Worm (Caenorhabditis elegans) whole organism, midembryonic: ENCODE results near the gene tsp-10.

Experiments used
- T22C8.4 ChIP-seq: fragments of 200-800 bp; sonication (Bioruptor generic); IDR thresholded peaks from 2 replicates; pipeline ENCODE4 v1.3.6; 2022; ENCODE audit warnings: missing genetic modification characterization, missing compliant biosample characterization
- cog-1 ChIP-seq: sonication (generic microtip); optimal IDR thresholded peaks from 2 replicates; lab custom pipeline; 2016; ENCODE audit warnings: missing genetic modification characterization, missing compliant biosample characterization
- flt-1 ChIP-seq: fragments of 200-800 bp; sonication (Bioruptor generic); IDR thresholded peaks from 2 replicates; pipeline ENCODE4 v1.3.6; 2022; ENCODE audit warnings: missing genetic modification characterization, missing compliant biosample characterization
- klf-2 ChIP-seq: fragments of 200-800 bp; sonication (Bioruptor generic); conservative IDR thresholded peaks from 2 replicates; pipeline ENCODE4 v1.3.6; 2022; ENCODE audit warnings: missing genetic modification reagents, missing genetic modification characterization, missing compliant biosample characterization
- med-1 ChIP-seq: sonication (generic microtip); optimal IDR thresholded peaks from 2 replicates; lab custom pipeline; 2017; ENCODE audit warnings: missing genetic modification characterization, mild to moderate bottlenecking, missing compliant biosample characterization, antibody characterized with exemption, missing genetic modification reagents; ENCODE audit not compliant: insufficient read depth
- ref-1 ChIP-seq: fragments of 200-800 bp; sonication (Bioruptor generic); conservative IDR thresholded peaks from 2 replicates; pipeline ENCODE4 v1.3.6; 2022; ENCODE audit warnings: missing genetic modification reagents, missing genetic modification characterization, missing compliant biosample characterization
- tab-1 ChIP-seq: fragments of 200-800 bp; sonication (Bioruptor generic); IDR thresholded peaks from 2 replicates; pipeline ENCODE4 v1.3.6; 2022; ENCODE audit warnings: missing genetic modification characterization, missing compliant biosample characterization
- ztf-23 ChIP-seq: fragments of 200-800 bp; sonication (Bioruptor generic); IDR thresholded peaks from 2 replicates; pipeline ENCODE4 v1.3.6; 2022; ENCODE audit warnings: missing genetic modification reagents, missing genetic modification characterization, missing compliant biosample characterization
- ztf-29 ChIP-seq: fragments of 200-800 bp; sonication (Bioruptor generic); IDR thresholded peaks from 2 replicates; pipeline ENCODE4 v1.3.6; 2022; ENCODE audit warnings: missing genetic modification reagents, missing genetic modification characterization, missing compliant biosample characterization

Gene tsp-10

DNA sequence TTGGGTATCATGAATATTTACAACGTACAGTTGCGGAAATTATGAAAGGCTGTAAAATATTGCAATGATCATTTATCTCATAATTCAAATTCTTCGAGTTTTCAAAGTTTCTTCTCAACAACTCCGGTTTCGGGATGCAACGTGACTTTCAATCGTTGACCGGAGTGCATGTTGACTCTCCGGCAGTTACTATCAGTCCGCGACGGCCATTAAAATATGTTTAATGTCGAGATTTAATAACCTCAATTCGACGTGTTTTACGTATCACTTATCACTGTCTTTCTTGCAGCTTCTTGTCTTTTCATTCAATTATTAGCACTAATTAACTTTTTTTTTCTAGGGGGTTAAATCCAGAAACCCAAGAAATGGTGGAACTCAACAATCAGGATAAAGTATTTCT, at the start of gene tsp-10:
tsp-10 (plus strand) TSS at position 366 of the 400 bp plus-strand sequence.
- TF ChIP-seq ref-1 (GFP tag; lab: Robert Waterston, UW), result no peak
- TF ChIP-seq cog-1 (tag; lab: Kevin White, UChicago), result no peak
- TF ChIP-seq klf-2, result no peak
- no peak for TF ChIP-seq flt-1 (GFP tag; lab: Robert Waterston, UW)
- TF ChIP-seq ztf-23 (GFP tag; lab: Robert Waterston, UW), result no peak
- no peak for TF ChIP-seq med-1 (GFP tag; lab: Kevin White, UChicago)
- no peak for TF ChIP-seq T22C8.4 (GFP tag; lab: Robert Waterston, UW)
- TF ChIP-seq tab-1, result no peak
- no peak for TF ChIP-seq ztf-29 (GFP tag; lab: Robert Waterston, UW)

DNA sequence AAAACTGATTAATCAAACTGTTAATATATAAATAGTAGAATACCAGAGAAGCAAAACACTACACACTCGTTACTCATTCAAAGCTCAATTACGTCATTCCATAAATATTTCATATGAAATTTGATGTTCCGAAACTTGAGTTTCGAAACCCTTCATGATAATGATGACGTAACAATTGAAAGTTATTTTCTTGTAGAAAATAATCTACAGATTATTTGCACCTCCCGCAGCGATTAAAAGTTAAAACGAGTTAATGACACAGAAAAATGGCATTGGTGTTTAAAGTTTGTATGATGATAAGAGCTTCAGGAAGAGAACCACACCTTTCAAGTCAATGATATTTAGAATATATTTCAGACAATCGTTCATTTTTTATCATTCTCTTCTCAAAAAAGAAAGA, 44.5 kb upstream of the tsp-10 start, which contains the start of gene H43E16.1:
H43E16.1 (plus strand) TSS at position 375 of the 400 bp plus-strand sequence.
- no peak for TF ChIP-seq ref-1 (GFP tag; lab: Robert Waterston, UW)
- no peak for TF ChIP-seq cog-1 (tag; lab: Kevin White, UChicago)
- no peak for TF ChIP-seq T22C8.4 (GFP tag; lab: Robert Waterston, UW)
- no peak for TF ChIP-seq tab-1
- no peak for TF ChIP-seq ztf-29 (GFP tag; lab: Robert Waterston, UW)
- TF ChIP-seq ztf-23 (GFP tag; lab: Robert Waterston, UW), result no peak
- TF ChIP-seq flt-1 (GFP tag; lab: Robert Waterston, UW), result no peak
- no peak for TF ChIP-seq med-1 (GFP tag; lab: Kevin White, UChicago)
- TF ChIP-seq klf-2, result no peak

DNA sequence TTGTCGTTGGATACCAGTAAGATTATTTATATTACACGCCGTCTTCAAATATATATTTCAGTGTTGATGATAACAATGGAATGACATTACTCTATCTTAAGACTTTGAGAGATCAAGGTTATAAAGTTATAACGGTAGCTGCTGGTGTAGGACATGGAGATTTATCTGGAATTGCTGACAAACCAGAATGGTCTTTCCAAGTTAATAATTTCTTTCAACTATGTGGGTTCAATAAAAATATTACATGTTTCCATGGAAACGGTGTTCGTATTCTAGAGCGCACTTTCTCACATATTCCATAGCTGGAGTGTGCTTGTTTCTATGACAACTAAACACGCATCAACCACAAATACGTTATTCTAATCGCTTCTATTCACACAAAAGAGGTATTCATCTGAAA, 38.7 kb upstream of the tsp-10 start, which contains the start of gene ift-74:
ift-74 (plus strand) TSS at position 301 of the 400 bp plus-strand sequence.
- no peak for TF ChIP-seq ztf-29 (GFP tag; lab: Robert Waterston, UW)
- TF ChIP-seq ref-1 (GFP tag; lab: Robert Waterston, UW), result no peak
- no peak for TF ChIP-seq T22C8.4 (GFP tag; lab: Robert Waterston, UW)
- no peak for TF ChIP-seq ztf-23 (GFP tag; lab: Robert Waterston, UW)
- TF ChIP-seq cog-1 (tag; lab: Kevin White, UChicago), result no peak
- no peak for TF ChIP-seq flt-1 (GFP tag; lab: Robert Waterston, UW)
- TF ChIP-seq tab-1, result no peak
- no peak for TF ChIP-seq klf-2
- no peak for TF ChIP-seq med-1 (GFP tag; lab: Kevin White, UChicago)

DNA sequence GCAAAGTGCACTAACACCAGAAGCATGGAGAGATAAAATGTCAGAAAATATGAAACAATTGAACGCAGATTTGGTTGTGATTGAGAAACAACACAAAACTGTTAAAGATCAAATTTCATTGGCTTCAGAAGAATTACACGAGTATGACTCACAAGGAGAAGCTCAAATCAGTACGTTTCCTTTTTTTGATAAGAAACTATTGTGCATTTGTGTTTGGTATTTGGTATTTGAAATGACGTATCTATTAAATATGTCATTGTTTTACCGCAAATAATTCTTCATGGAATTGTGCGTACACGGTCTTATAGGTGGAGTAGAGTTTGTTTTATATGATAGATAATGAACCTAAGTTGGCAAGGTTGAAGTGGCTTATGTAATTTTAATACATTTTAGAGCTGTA, 36.9 kb upstream of the tsp-10 start:
- TF ChIP-seq med-1 (GFP tag; lab: Kevin White, UChicago), result no peak
- no peak for TF ChIP-seq klf-2
- TF ChIP-seq ref-1 (GFP tag; lab: Robert Waterston, UW), result no peak
- TF ChIP-seq flt-1 (GFP tag; lab: Robert Waterston, UW), result no peak
- no peak for TF ChIP-seq ztf-23 (GFP tag; lab: Robert Waterston, UW)
- TF ChIP-seq cog-1 (tag; lab: Kevin White, UChicago), result no peak
- TF ChIP-seq T22C8.4 (GFP tag; lab: Robert Waterston, UW), result no peak
- no peak for TF ChIP-seq tab-1
- no peak for TF ChIP-seq ztf-29 (GFP tag; lab: Robert Waterston, UW)

DNA sequence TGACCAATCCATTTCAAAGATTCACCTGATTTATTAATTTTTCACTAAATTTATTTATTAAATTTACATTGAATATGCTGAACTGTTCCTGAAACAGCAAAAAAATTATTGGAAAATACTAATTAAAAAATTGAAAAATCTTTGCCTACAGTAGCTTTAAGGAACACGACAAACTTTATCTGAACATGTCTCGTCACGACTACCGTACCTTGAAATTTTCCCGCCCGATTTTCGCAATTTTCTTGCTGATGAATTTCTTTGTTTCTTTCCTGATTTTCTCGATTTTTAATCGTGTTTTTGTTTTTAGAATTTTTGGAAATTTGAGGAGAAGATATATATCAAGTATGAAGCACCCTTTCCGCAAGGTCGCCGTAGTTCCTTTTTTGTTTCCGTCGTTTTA, 35.5 kb upstream of the tsp-10 start:
- TF ChIP-seq klf-2, result no peak
- no peak for TF ChIP-seq flt-1 (GFP tag; lab: Robert Waterston, UW)
- no peak for TF ChIP-seq T22C8.4 (GFP tag; lab: Robert Waterston, UW)
- no peak for TF ChIP-seq med-1 (GFP tag; lab: Kevin White, UChicago)
- no peak for TF ChIP-seq ref-1 (GFP tag; lab: Robert Waterston, UW)
- no peak for TF ChIP-seq ztf-23 (GFP tag; lab: Robert Waterston, UW)
- TF ChIP-seq cog-1 (tag; lab: Kevin White, UChicago), result no peak
- TF ChIP-seq tab-1, result no peak
- TF ChIP-seq ztf-29 (GFP tag; lab: Robert Waterston, UW), result no peak

DNA sequence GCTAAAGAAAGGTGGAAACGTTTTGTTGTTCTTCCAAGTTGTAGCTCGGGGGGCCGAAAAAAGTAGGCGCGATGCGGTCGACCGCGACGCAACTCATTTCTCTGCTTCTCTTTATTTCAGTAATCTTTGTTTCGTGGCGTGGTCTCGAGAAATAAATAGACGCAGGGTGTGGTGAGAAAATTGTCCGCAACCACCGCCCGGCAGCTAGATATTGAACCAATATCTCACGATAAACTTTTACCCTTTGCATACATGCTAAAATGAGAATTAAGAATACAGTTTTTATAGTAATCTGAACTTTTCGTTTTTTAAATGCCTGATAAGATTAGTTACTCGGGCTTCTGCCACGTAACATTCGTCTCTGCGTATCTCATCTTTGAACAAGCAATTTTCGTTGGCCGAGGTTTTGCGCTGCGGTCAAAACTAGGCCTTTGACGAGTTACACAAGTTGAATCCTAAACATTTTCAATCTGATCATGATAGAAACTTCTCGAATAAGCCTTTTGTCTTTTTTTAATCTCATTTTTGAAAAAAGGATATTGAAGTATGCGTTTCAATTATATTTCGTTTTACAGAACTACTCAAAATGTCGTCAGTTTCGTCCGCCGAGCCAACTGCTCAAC, 34.6 kb upstream of the tsp-10 start, which contains the start of gene gyf-1:
gyf-1 (plus strand) TSS at position 573 of the 623 bp plus-strand sequence.
- TF ChIP-seq klf-2 (no peak), T22C8.4 (GFP tag; lab: Robert Waterston, UW) (no peak), med-1 (GFP tag; lab: Kevin White, UChicago) (no peak), ref-1 (GFP tag; lab: Robert Waterston, UW) (no peak), tab-1 (no peak), flt-1 (GFP tag; lab: Robert Waterston, UW) (no peak), ztf-23 (GFP tag; lab: Robert Waterston, UW) (no peak), ztf-29 (GFP tag; lab: Robert Waterston, UW) (no peak), cog-1 (tag; lab: Kevin White, UChicago) (no peak)

DNA sequence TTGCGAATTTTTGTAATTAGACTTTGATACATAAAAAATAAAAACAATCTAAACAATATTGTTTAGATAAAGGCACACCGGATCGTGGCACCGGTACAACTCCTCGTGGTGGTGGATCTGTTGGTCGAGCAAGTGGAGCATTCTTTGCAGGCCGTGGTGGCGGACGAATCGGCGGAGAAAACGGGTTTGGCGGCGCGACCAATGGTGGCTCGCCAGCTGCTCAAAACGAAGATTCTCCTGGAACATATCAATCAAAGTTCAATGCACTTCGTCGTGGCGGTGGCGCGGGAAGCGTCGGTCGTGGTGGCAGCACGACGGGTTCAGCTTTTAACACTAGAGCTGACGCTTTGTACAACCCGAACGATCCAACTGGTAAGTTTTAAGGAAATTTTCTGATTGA, 32.4 kb upstream of the tsp-10 start:
- no peak for TF ChIP-seq ztf-29 (GFP tag; lab: Robert Waterston, UW)
- no peak for TF ChIP-seq cog-1 (tag; lab: Kevin White, UChicago)
- no peak for TF ChIP-seq tab-1
- no peak for TF ChIP-seq flt-1 (GFP tag; lab: Robert Waterston, UW)
- TF ChIP-seq T22C8.4 (GFP tag; lab: Robert Waterston, UW), result no peak
- no peak for TF ChIP-seq med-1 (GFP tag; lab: Kevin White, UChicago)
- TF ChIP-seq klf-2, result no peak
- no peak for TF ChIP-seq ref-1 (GFP tag; lab: Robert Waterston, UW)
- TF ChIP-seq ztf-23 (GFP tag; lab: Robert Waterston, UW), result no peak

DNA sequence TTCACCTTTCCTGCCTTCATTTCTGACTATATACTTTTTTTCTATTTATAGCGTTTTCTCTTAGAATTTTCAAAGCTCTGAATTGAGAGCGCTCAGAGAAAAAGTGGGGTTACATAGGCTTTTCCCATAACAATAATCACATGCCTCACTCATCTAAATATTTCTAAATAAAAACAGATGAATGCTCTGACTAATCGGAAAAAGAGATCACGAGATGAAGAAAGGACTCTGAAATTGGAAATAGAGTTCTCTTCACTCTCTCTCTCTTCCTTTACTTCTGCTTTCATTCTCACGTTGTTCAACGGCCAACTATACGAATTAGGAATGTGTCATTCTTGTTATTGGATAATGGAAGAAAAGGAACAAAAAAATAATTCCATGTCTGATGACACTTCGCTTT, 29.3 kb upstream of the tsp-10 start:
- TF ChIP-seq flt-1 (GFP tag; lab: Robert Waterston, UW) (no peak), tab-1 (no peak), klf-2 (no peak), ztf-29 (GFP tag; lab: Robert Waterston, UW) (no peak), cog-1 (tag; lab: Kevin White, UChicago) (no peak), med-1 (GFP tag; lab: Kevin White, UChicago) (no peak), ztf-23 (GFP tag; lab: Robert Waterston, UW) (no peak), ref-1 (GFP tag; lab: Robert Waterston, UW) (no peak), T22C8.4 (GFP tag; lab: Robert Waterston, UW) (no peak)

DNA sequence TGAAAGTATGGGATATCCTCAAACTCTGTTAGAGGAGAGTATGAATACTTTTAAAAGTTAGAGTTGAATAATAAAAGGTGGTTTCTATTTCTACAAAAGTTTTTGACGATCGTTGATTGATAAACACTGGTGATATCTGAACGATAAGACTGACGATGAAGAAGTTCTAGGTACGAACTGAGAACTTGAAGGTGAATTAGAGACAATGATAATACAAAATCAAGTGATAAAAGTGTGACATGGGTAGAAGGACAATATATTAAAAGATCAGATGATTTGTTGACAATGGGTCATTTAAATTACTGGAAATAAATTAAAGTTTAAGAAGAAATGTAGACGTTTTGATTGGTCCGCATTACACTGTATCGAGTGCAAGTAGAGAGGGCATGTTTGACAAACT, 23.0 kb upstream of the tsp-10 start, which contains the start of gene C18H9.5:
C18H9.5 (minus strand) TSS at position 179 of the 400 bp plus-strand sequence.
- TF ChIP-seq ref-1 (GFP tag; lab: Robert Waterston, UW), result no peak
- TF ChIP-seq med-1 (GFP tag; lab: Kevin White, UChicago), result no peak
- no peak for TF ChIP-seq T22C8.4 (GFP tag; lab: Robert Waterston, UW)
- TF ChIP-seq tab-1, result no peak
- TF ChIP-seq cog-1 (tag; lab: Kevin White, UChicago), result no peak
- no peak for TF ChIP-seq ztf-29 (GFP tag; lab: Robert Waterston, UW)
- TF ChIP-seq flt-1 (GFP tag; lab: Robert Waterston, UW), result no peak
- TF ChIP-seq ztf-23 (GFP tag; lab: Robert Waterston, UW), result no peak
- no peak for TF ChIP-seq klf-2
